Fruit fly (Drosophila melanogaster) Kc167 (cell line): ENCODE results near the gene CG10581.

ENCODE experiments used
- Myc ChIP-seq: fragments of >200 bp; optimal IDR thresholded peaks from 2 replicates; lab custom pipeline; 2017; ENCODE audit warnings: missing external identifiers
- Sin3A ChIP-seq: fragments of >200 bp; optimal IDR thresholded peaks from 2 replicates; lab custom pipeline; 2018; ENCODE audit warnings: missing external identifiers
- h ChIP-seq: fragments of >200 bp; optimal IDR thresholded peaks from 3 replicates; lab custom pipeline; 2018; ENCODE audit warnings: missing external identifiers
- insv ChIP-seq: fragments of >200 bp; optimal IDR thresholded peaks from 3 replicates; lab custom pipeline; 2018; ENCODE audit warnings: missing external identifiers
- psq ChIP-seq: fragments of >200 bp; optimal IDR thresholded peaks from 2 replicates; lab custom pipeline; 2017; ENCODE audit warnings: missing external identifiers
- ttk ChIP-seq: sonication (Bioruptor generic); optimal IDR thresholded peaks from 2 replicates; lab custom pipeline; 2017; ENCODE audit warnings: missing external identifiers

CG10581 gene

DNA sequence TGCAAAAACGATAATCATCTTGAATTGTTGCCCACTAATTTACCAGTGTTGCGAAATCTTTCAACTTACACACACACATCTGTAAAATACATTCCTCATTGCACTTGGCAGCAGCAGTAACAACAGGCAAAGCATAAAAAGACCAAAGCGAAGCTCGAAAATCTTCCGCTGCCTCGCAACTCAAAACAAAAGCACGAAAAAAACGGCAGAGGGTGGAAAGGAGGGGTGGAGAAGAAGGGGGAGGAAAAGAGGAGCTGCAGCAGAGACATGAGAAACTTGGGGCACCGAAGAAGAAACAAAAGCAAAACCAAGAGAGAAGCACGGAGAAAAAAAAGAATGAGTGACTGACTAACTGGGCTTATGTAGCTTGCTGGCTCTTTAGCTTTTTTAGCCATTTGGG is 20.5 kb downstream of the CG10581 start:
- no peak for TF ChIP-seq insv
- no peak for TF ChIP-seq Myc (lab: Kevin White, UChicago)
- TF ChIP-seq Sin3A (lab: Kevin White, UChicago): no peak

DNA sequence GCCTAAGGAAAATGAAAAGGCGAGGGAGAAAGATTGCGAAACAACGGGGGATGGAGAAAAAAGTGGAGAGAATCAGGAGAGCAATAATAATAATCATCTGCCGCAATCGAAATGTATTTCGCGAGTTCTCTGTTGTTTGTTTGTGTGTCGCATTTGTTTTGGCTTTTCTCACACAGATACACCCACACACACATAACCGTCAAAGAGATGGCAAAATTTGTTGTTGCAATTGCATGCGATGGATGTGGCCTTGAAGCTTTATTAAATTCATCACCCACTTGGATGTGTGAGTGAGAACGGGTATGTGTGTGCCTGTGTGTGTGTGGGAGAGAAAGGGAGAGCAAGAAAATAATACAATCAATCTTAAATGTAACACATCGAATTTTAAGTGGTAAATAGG is 22.3 kb downstream of the CG10581 start:
- TF ChIP-seq h (lab: Kevin White, UChicago): no peak
- no peak for TF ChIP-seq Sin3A (lab: Kevin White, UChicago)
- TF ChIP-seq Myc (lab: Kevin White, UChicago): no peak
- no peak for TF ChIP-seq ttk
- TF ChIP-seq insv: no peak

DNA sequence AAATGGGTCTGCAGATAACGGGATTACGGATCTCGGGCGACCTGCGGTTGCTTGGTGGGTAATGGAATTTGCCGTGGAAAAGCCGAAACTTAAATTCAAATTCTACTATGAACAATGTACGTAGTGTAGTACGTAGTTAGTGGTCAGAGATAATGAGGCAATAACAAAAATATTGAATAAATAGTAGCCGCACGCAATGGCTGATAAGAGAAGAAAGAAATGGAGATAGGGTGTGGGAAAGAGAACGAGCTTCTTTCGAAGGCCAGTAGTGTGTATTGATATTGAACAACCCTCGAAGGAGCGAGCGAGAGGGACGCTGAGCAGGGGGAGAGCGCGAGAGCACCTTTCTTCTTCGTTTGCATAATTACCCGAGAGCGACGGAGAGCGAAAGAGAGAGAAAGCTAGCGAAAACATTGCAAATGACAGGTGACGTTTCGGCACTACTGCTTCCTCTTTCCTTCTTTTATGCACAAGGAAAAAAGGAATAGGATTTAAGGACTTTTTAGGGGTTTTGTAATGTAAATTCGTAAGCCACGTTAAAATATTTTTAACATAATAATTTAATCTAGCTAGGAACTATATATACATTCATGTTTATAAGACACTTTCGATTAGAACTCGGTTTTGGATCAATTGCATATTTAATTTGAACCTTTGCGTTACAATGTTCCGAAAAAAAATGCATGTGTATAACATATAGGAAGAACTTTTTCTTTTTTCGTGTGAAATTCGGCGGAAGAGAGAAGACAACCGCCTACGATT is 23.0 kb downstream of the CG10581 start:
- no peak for TF ChIP-seq Myc (lab: Kevin White, UChicago)
- no peak for TF ChIP-seq insv
- TF ChIP-seq Sin3A (lab: Kevin White, UChicago): no peak
- TF ChIP-seq psq (lab: Kevin White, UChicago): no peak
- TF ChIP-seq ttk: no peak
- no peak for TF ChIP-seq h (lab: Kevin White, UChicago)

DNA sequence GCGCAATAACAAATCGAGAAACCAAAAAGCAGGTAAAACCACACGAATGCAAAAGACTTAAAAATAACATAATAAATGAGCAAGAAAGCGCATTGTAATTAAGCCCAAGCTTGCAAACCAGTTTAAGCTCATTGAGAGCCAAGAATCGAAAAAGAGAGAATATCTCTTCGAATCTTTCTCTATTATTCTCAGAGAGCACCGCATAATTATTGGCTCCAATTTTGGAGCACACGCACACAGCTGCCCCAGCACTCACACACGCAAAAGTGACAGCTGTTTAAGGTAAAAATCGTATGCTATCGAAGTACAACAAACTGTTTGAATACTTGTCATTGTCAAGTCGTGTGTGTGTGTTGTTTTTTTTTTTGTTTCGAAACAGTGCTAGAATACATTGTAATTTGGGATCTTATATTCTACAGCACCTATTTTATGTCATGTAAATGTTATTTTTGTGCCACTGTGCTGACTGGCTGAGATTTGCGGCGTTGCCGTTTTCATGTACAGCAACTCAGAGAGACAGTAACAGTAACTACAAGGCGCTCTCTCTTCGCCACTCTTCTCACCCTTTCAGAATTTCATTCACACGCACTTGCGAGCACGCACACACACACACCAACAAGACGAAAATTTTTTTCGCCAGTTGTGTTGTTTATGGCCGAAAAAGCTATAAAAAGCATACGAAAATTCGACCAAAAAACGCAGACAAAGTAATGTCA is 24.4 kb downstream of the CG10581 start:
- TF ChIP-seq ttk (no peak), h (lab: Kevin White, UChicago) (no peak), psq (lab: Kevin White, UChicago) (no peak), insv (no peak), Sin3A (lab: Kevin White, UChicago) (no peak), Myc (lab: Kevin White, UChicago) (no peak)

DNA sequence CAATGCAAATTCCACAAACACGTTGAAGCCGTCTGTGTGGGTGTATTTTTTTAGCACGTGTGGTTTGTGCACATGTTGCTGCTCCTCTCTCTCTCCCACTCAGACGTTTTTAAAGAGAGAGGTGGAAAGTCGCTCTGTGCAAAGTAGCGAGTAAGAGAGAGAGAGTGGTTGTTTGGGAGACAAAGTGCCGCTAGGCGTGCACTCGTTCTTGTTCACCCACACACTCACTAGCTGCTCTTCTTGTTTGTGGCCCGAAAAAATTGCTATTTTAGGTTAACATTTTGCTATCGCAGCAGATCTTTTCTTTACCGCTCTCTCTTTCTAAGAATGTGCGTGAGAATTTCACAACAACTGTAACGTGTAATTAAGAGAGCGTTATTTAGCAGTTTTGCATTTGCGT is 25.1 kb downstream of the CG10581 start:
- TF ChIP-seq ttk: no peak
- no peak for TF ChIP-seq Myc (lab: Kevin White, UChicago)
- TF ChIP-seq h (lab: Kevin White, UChicago): no peak
- TF ChIP-seq psq (lab: Kevin White, UChicago): no peak

DNA sequence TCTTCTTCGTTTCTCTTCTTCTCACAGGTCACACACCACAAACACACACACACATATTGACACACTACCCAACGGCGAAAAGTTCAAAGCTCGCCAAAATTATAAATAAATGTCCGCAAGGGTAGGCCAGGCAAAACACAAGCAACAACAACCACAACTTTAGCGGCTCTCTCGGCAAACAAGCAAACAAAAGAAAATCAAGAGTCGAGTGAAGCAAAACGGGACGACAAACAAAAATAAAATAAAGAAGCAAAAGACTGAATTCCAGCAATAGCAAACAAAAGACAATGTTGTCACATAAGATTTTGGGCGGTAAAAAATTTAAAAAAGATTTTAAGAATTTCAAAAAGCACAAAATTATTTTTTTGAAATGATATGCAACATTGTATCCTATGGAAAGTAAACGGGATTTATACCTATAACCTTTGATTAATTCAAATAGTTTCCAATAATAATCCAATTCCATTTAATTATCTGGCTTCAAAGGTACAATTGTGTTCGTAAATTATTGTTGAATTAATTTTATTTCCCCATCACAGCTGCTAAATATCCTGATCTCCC is 25.7 kb downstream of the CG10581 start:
- TF ChIP-seq Myc (lab: Kevin White, UChicago) (no peak), insv (no peak), Sin3A (lab: Kevin White, UChicago) (no peak), h (lab: Kevin White, UChicago) (no peak), psq (lab: Kevin White, UChicago) (no peak)

DNA sequence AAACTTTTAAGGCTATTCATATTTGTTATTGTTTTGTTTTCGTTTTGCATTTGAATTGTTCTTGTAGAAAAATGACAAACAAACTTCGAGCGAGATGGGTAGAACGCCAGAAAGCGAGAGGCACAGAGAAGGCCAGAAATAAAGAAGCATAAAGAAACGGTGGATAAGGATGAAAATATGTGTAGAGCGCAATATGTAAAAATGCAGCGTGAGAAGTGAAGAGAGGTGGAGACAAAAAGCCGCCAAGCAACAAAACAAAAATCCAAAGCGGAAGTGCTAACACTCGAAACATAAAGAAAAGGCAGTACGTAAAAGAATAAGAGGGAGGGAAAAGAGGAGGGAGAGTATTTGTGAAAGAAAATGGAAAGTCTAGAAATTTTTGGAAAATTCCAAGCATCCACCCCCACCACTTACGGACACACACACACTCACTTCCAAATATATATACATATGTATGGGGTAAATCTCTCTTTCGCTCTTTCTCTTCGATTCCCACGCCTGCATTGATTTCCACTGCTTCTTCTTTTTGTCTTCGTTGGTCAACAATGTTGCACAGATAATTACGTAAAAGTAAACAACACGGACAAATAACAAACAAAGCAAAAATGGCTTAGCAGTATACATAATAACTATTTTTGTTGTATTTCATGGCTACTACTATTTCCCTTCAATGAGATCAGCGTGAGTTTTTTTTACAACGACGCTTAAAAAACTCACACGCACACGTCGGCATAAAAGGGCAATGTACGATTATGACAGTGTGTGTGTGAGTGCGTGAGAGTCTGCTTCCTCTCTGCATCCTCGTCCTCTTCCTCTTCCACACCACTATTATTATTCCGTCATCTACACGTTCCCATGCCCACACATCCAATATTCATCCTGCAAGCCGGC is 26.4 kb downstream of the CG10581 start:
- no peak for TF ChIP-seq psq (lab: Kevin White, UChicago)
- TF ChIP-seq insv: no peak

DNA sequence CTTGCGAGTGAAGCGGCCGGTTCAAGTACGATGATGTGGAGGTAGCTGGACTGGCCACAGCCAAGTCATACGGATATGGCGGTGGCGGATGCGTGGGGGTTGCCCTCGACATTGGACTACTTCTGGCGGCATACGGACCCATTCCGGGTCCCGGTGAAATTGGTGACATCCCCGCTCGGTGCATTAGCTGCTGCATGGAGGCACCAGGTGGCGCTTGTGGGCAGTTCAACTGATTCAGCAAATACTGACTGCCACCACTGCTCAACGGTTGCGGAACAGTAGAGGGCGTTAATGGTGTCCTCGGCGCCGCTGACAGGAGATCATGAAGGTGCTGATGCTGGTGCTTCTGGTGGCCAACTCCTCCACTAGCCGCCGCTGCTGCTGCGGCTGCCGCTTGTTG is 34.4 kb downstream of the CG10581 start:
- no peak for TF ChIP-seq insv

DNA sequence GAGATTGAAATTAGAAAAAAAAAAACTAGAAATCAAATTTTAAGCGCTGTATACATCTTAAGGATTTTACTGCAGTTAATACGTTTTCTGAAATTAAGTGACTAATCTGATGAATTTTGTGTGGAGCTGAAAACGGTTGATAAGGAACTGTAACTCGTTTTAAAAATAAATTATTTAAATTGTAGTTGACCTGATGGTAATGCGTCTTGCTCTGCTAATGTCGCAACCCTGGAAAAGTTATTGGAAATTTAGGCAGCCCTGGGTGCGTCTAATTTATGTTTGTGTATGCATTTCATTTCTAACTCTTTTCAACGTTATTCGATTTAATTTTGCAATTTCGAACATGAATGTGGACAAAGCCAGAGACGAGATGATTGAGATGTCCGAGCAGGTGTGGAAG is 42.6 kb downstream of the CG10581 start, which contains the start of gene CG12984:
TSS of gene CG12984 (plus strand) at position 301 of the 400 bp plus-strand sequence.
- TF ChIP-seq h (lab: Kevin White, UChicago) (no peak), psq (lab: Kevin White, UChicago) (no peak), Myc (lab: Kevin White, UChicago) (no peak), insv (no peak), Sin3A (lab: Kevin White, UChicago) (no peak), ttk (no peak)

DNA sequence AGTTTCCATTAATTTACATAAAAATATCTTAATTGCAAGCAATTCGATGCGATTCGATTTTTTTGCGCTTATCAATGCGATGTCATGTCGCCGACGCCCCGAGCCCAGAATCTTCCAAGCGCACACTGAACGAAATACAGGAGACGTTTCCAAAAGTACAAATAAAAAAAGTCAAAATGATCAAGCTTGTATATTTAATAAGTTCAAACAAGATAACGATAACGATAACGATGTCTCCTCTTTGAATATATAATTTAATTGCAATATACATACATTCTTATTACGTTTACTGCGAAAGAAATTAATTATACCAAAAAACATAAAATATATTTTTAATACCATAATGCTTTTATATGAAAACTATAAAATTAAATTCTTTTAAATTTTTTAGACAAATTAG is 43.8 kb downstream of the CG10581 start:
- no peak for TF ChIP-seq psq (lab: Kevin White, UChicago)
- TF ChIP-seq insv: no peak

DNA sequence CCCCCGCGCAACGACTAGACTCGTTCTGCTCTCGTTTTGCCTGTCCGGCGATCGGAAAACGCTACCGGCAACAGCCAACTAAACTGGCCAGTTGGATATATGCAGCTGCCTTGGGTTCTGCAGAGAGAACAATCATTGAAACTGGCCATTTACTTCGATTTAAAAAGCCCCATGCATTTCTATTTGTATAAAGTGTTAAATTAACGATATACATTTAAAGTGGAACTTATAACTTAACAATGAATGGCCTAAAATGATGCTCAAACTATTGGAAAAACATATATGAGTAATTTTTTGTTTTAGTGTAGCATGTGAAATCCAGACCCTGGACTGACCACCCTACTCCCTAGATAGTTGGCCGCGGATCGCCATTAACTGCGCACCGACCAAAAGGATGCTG is 45.1 kb downstream of the CG10581 start:
- no peak for TF ChIP-seq Myc (lab: Kevin White, UChicago)
- TF ChIP-seq Sin3A (lab: Kevin White, UChicago): no peak
- TF ChIP-seq h (lab: Kevin White, UChicago): no peak
- TF ChIP-seq ttk: no peak
- no peak for TF ChIP-seq psq (lab: Kevin White, UChicago)
- no peak for TF ChIP-seq insv

DNA sequence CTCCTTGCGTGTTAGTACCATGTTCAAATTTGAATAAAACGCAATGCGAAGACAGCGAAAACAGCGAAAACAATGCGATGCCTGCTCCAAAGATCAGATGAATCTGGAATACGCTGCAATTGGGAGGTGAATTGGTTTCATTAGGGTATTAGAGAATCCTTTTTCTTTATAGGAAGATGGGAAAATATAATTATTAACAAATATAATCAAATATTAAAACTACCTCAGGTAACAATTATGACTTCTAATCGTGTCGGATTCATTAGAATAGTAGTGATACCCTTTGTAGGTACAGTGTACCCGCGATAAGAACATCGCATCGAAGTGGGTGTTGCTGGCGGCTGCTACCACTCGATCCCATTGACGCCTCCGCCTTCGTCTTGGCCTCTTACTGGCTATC is 46.1 kb downstream of the CG10581 start:
- TF ChIP-seq Myc (lab: Kevin White, UChicago) (no peak), Sin3A (lab: Kevin White, UChicago) (no peak), insv (no peak), h (lab: Kevin White, UChicago) (no peak), psq (lab: Kevin White, UChicago) (no peak), ttk (no peak)
